Fruit fly (Drosophila melanogaster) whole organism, wandering third instar larva: ENCODE results near the gene CG13640.

Experiments used
- Abd-B ChIP-seq: fragments of >200 bp; optimal IDR thresholded peaks from 2 replicates; lab custom pipeline; 2017; ENCODE audit warnings: missing biosample characterization, missing genetic modification characterization
- Dif ChIP-seq: fragments of 200-275, 200-300 bp; sonication (Bioruptor generic); optimal IDR thresholded peaks from 2 replicates; lab custom pipeline; 2018; ENCODE audit warnings: missing biosample characterization, missing genetic modification characterization; ENCODE audit not compliant: partially characterized antibody
- OdsH ChIP-seq: fragments of 200-800 bp; sonication (Bioruptor generic); optimal IDR thresholded peaks from 2 replicates; lab custom pipeline; 2016; ENCODE audit warnings: missing biosample characterization, mild to moderate bottlenecking, missing genetic modification characterization
- br ChIP-seq: fragments of 200-800 bp; sonication (Bioruptor generic); optimal IDR thresholded peaks from 2 replicates; lab custom pipeline; 2016; ENCODE audit warnings: missing biosample characterization, missing genetic modification characterization

- no peak for TF ChIP-seq Dif (GFP tag; lab: Kevin White, UChicago)
- no peak for TF ChIP-seq br
- TF ChIP-seq OdsH = no peak
- TF ChIP-seq Abd-B (GFP tag; lab: Kevin White, UChicago) = no peak
Observed at dm6 chr3R:24878655-24879054, 16.7 kb upstream of the CG13640 start.
